Worm (Caenorhabditis elegans): ENCODE results near the gene B0547.2.

B0547.2 gene

ce11 chrIV:5619643-5620042 lies 26.2 kb upstream of the B0547.2 start, which contains the start of gene srsx-16:
TSS of gene srsx-16 (minus strand) at chrIV:5619743.
- TF ChIP-seq mml-1 (tag; optimal IDR thresholded peaks at IDR 0.05) = no peak

- no peak for TF ChIP-seq ceh-16 (tag; optimal IDR thresholded peaks at IDR 0.05)
- TF ChIP-seq tbx-2 (tag; optimal IDR thresholded peaks at IDR 0.05) = no peak
- no peak for TF ChIP-seq elt-2 (tag; optimal IDR thresholded peaks at IDR 0.05)
- no peak for TF ChIP-seq pqm-1 (tag; optimal IDR thresholded peaks at IDR 0.05)
- no peak for TF ChIP-seq ceh-28 (tag; optimal IDR thresholded peaks at IDR 0.05)
- no peak for TF ChIP-seq hmg-11 (tag; optimal IDR thresholded peaks at IDR 0.05)
- TF ChIP-seq lin-15B (tag; optimal IDR thresholded peaks at IDR 0.05) = no peak
- no peak for TF ChIP-seq nhr-77 (tag; optimal IDR thresholded peaks at IDR 0.05)
- TF ChIP-seq skn-1 (tag; optimal IDR thresholded peaks at IDR 0.05) = no peak
- TF ChIP-seq lsy-12 (tag; optimal IDR thresholded peaks at IDR 0.05) = no peak
- no peak for TF ChIP-seq egl-27 (tag; optimal IDR thresholded peaks at IDR 0.05)
- no peak for TF ChIP-seq nhr-11 (tag; optimal IDR thresholded peaks at IDR 0.05)
- TF ChIP-seq elt-3 (tag; optimal IDR thresholded peaks at IDR 0.05) = no peak
These were observed 22.1 kb upstream of the B0547.2 start, which contains the start of gene srsx-15 for ce11 chrIV:5623718-5624117. TSS of gene srsx-15 (minus strand) at chrIV:5623818.

- no peak for TF ChIP-seq nhr-237 (tag; optimal IDR thresholded peaks at IDR 0.05)
- no peak for TF ChIP-seq tbx-2 (tag; optimal IDR thresholded peaks at IDR 0.05)
- TF ChIP-seq ztf-4 (tag; optimal IDR thresholded peaks at IDR 0.05) = no peak
- TF ChIP-seq nhr-25 (tag; optimal IDR thresholded peaks at IDR 0.05) = no peak
- TF ChIP-seq aly-2 (tag; optimal IDR thresholded peaks at IDR 0.05) = no peak
- TF ChIP-seq elt-2 (tag; optimal IDR thresholded peaks at IDR 0.05) = no peak
- TF ChIP-seq hmg-11 (tag; optimal IDR thresholded peaks at IDR 0.05) = no peak
These were observed 18.7 kb upstream of the B0547.2 start, which contains the start of gene srsx-14 for ce11 chrIV:5627056-5627455. TSS of gene srsx-14 (minus strand) at chrIV:5627156.

ce11 chrIV:5630156-5630555 lies 15.6 kb upstream of the B0547.2 start, which contains the start of gene srd-12:
TSS of gene srd-12 (minus strand) at chrIV:5630256.
- TF ChIP-seq daf-12 (tag; optimal IDR thresholded peaks at IDR 0.05) = no peak
- TF ChIP-seq ceh-28 (tag; optimal IDR thresholded peaks at IDR 0.05) = no peak
- no peak for TF ChIP-seq ztf-4 (tag; optimal IDR thresholded peaks at IDR 0.05)
- no peak for TF ChIP-seq jun-1 (tag; optimal IDR thresholded peaks at IDR 0.05)
- no peak for TF ChIP-seq nhr-28 (tag; optimal IDR thresholded peaks at IDR 0.05)
- no peak for TF ChIP-seq egl-27 (tag; optimal IDR thresholded peaks at IDR 0.05)
- TF ChIP-seq skn-1 (tag; optimal IDR thresholded peaks at IDR 0.05) = no peak
- no peak for TF ChIP-seq lin-15B (tag; optimal IDR thresholded peaks at IDR 0.05)
- no peak for TF ChIP-seq lin-39 (tag; optimal IDR thresholded peaks at IDR 0.05)
- TF ChIP-seq ztf-11 (tag; optimal IDR thresholded peaks at IDR 0.05) = no peak
- no peak for TF ChIP-seq ceh-9 (tag; optimal IDR thresholded peaks at IDR 0.05)

- no peak for TF ChIP-seq elt-2 (tag; optimal IDR thresholded peaks at IDR 0.05)
- TF ChIP-seq pha-4 (tag; optimal IDR thresholded peaks at IDR 0.05) = no peak
- TF ChIP-seq fkh-2 (tag; optimal IDR thresholded peaks at IDR 0.05) = no peak
- TF ChIP-seq nhr-12 (tag; optimal IDR thresholded peaks at IDR 0.05) = no peak
- TF ChIP-seq nhr-23 (tag; optimal IDR thresholded peaks at IDR 0.05) = no peak
- no peak for TF ChIP-seq lsy-12 (tag; optimal IDR thresholded peaks at IDR 0.05)
- TF ChIP-seq ztf-11 (tag; optimal IDR thresholded peaks at IDR 0.05) = no peak
- no peak for TF ChIP-seq sea-2 (GFP tag; optimal IDR thresholded peaks at IDR 0.05)
- no peak for TF ChIP-seq lin-15B (tag; optimal IDR thresholded peaks at IDR 0.05)
- TF ChIP-seq eor-1 (tag; optimal IDR thresholded peaks at IDR 0.05) = no peak
These were observed 14.2 kb upstream of the B0547.2 start, which contains the start of gene ttbk-8.2 for ce11 chrIV:5631628-5632027. TSS of gene ttbk-8.2 (plus strand) at chrIV:5631928.

- TF ChIP-seq nhr-25 (tag; optimal IDR thresholded peaks at IDR 0.05) (no peak), ztf-11 (tag; optimal IDR thresholded peaks at IDR 0.05) (no peak), pha-4 (tag; optimal IDR thresholded peaks at IDR 0.05) (no peak), jun-1 (tag; optimal IDR thresholded peaks at IDR 0.05) (no peak), lin-39 (tag; optimal IDR thresholded peaks at IDR 0.05) (no peak), nhr-77 (tag; optimal IDR thresholded peaks at IDR 0.05) (no peak), eor-1 (tag; optimal IDR thresholded peaks at IDR 0.05) (no peak), R02D3.7 (tag; optimal IDR thresholded peaks at IDR 0.05) (no peak), nhr-12 (tag; optimal IDR thresholded peaks at IDR 0.05) (no peak), skn-1 (tag; optimal IDR thresholded peaks at IDR 0.05) (no peak), unc-62 (GFP tag; optimal IDR thresholded peaks at IDR 0.05) (no peak), ama-1 (optimal IDR thresholded peaks at IDR 0.05) (no peak), egl-5 (tag; optimal IDR thresholded peaks at IDR 0.05) (no peak), nhr-11 (tag; optimal IDR thresholded peaks at IDR 0.05) (no peak), mml-1 (tag; optimal IDR thresholded peaks at IDR 0.05) (no peak), ceh-28 (tag; optimal IDR thresholded peaks at IDR 0.05) (no peak), lsy-12 (tag; optimal IDR thresholded peaks at IDR 0.05) (no peak), elt-1 (tag; optimal IDR thresholded peaks at IDR 0.05) (no peak), mdl-1 (tag; optimal IDR thresholded peaks at IDR 0.05) (no peak), elt-3 (tag; optimal IDR thresholded peaks at IDR 0.05) (no peak)
These were observed 13.3 kb upstream of the B0547.2 start for ce11 chrIV:5632536-5632935.

Data from whole organism, L3 larva.